1 fruit fly cellular context compared by ENCODE assay signal in genomic region chr3L:20442674-20443313, dm6.
A peak's percentile ranks its signal among the peaks of the same experiment; 100 is the strongest.
TF ChIP-seq lines count a peak whose summit lies in the region.

No protein-coding gene starts in this region.

TF ChIP-seq in whole organism, embryonic, 481 proteins besides CTCF, POLR2A, EP300 and RAD21 (continued from another document):
- TF ChIP-seq seq (GFP tag; IDR thresholded peaks at IDR 0.05; lab: Robert Waterston, UW) (peak; percentile 64; the same call in 1 of the 2 replicates), CG15514 (GFP tag; optimal IDR thresholded peaks at IDR 0.05; lab: Kevin White, UChicago) (no peak), Dek (tag; optimal IDR thresholded peaks at IDR 0.05; lab: Kevin White, UChicago) (no peak), CG5245 (GFP tag; optimal IDR thresholded peaks at IDR 0.05; lab: Kevin White, UChicago) (no peak), C15 (GFP tag; IDR thresholded peaks at IDR 0.05; lab: Robert Waterston, UW) (no peak), CG9609 (GFP tag; optimal IDR thresholded peaks at IDR 0.05; lab: Kevin White, UChicago) (no peak), Vsx1 (GFP tag; optimal IDR thresholded peaks at IDR 0.05; lab: Kevin White, UChicago) (no peak), z (GFP tag; IDR thresholded peaks at IDR 0.05; lab: Robert Waterston, UW) (no peak), gt (GFP tag; IDR thresholded peaks at IDR 0.05; lab: Robert Waterston, UW) (no peak), ATbp (GFP tag; optimal IDR thresholded peaks at IDR 0.05; lab: Kevin White, UChicago) (no peak), Deaf1 (tag; optimal IDR thresholded peaks at IDR 0.05; lab: Kevin White, UChicago) (peak; percentile 42), nerfin-1 (tag; optimal IDR thresholded peaks at IDR 0.05; lab: Kevin White, UChicago) (peak; percentile 1), onecut (GFP tag; IDR thresholded peaks at IDR 0.05; lab: Robert Waterston, UW) (no peak), CG17829 (tag; optimal IDR thresholded peaks at IDR 0.05; lab: Kevin White, UChicago) (no peak), CG32532 (GFP tag; IDR thresholded peaks at IDR 0.05; lab: Robert Waterston, UW) (no peak), al (GFP tag; IDR thresholded peaks at IDR 0.05; lab: Robert Waterston, UW) (no peak), CG31388 (GFP tag; optimal IDR thresholded peaks at IDR 0.05; lab: Kevin White, UChicago) (no peak), CG13624 (GFP tag; optimal IDR thresholded peaks at IDR 0.05; lab: Kevin White, UChicago) (no peak), ewg (GFP tag; optimal IDR thresholded peaks at IDR 0.05; lab: Kevin White, UChicago) (peak; percentile 86), Blimp-1 (GFP tag; optimal IDR thresholded peaks at IDR 0.05; lab: Kevin White, UChicago) (no peak), CG2889 (GFP tag; IDR thresholded peaks at IDR 0.05; lab: Robert Waterston, UW) (no peak), mirr (GFP tag; optimal IDR thresholded peaks at IDR 0.05; lab: Kevin White, UChicago) (no peak), wdn (GFP tag; IDR thresholded peaks at IDR 0.05; lab: Robert Waterston, UW) (no peak), Doc3 (GFP tag; IDR thresholded peaks at IDR 0.05; lab: Robert Waterston, UW; ENCODE audit: partially characterized antibody) (no peak), Tbp (GFP tag; optimal IDR thresholded peaks at IDR 0.05; lab: Kevin White, UChicago) (no peak), CG6854 (GFP tag; optimal IDR thresholded peaks at IDR 0.05; lab: Kevin White, UChicago) (peak; percentile 15), CoRest (tag; optimal IDR thresholded peaks at IDR 0.05; lab: Kevin White, UChicago) (no peak), Hr39 (optimal IDR thresholded peaks at IDR 0.05; lab: Kevin White, UChicago) (no peak), ind (GFP tag; optimal IDR thresholded peaks at IDR 0.05; lab: Kevin White, UChicago) (no peak), pan (optimal IDR thresholded peaks at IDR 0.05; lab: Kevin White, UChicago) (no peak), pan (GFP tag; optimal IDR thresholded peaks at IDR 0.05 in 1 of 2, IDR thresholded peaks at IDR 0.05 in 1 of 2) (no peak), nerfin-2 (GFP tag; IDR thresholded peaks at IDR 0.05; lab: Robert Waterston, UW; ENCODE audit: partially characterized antibody) (peak; percentile 52; the same call in 1 of the 2 replicates), CG10959 (GFP tag; IDR thresholded peaks at IDR 0.05; lab: Robert Waterston, UW) (no peak), sim (GFP tag; IDR thresholded peaks at IDR 0.05; lab: Robert Waterston, UW) (no peak), croc (GFP tag; conservative IDR thresholded peaks at IDR 0.05; lab: Robert Waterston, UW) (no peak), nom (GFP tag; optimal IDR thresholded peaks at IDR 0.05; lab: Kevin White, UChicago) (peak; percentile 16), cad (GFP tag; optimal IDR thresholded peaks at IDR 0.05; lab: Kevin White, UChicago) (peak; percentile 76), CG18619 (GFP tag; optimal IDR thresholded peaks at IDR 0.05; lab: Kevin White, UChicago) (no peak), fd3F (GFP tag; optimal IDR thresholded peaks at IDR 0.05; lab: Kevin White, UChicago) (no peak), Six4 (GFP tag; optimal IDR thresholded peaks at IDR 0.05; lab: Kevin White, UChicago) (no peak), CG4282 (GFP tag; optimal IDR thresholded peaks at IDR 0.05; lab: Kevin White, UChicago) (no peak), sens-2 (GFP tag; IDR thresholded peaks at IDR 0.05; lab: Robert Waterston, UW) (no peak), CG2199 (GFP tag; IDR thresholded peaks at IDR 0.05; lab: Robert Waterston, UW) (no peak; the same call in 2 of the 3 replicates), CG31441 (GFP tag; IDR thresholded peaks at IDR 0.05; lab: Robert Waterston, UW) (no peak), tna (GFP tag; IDR thresholded peaks at IDR 0.05; lab: Robert Waterston, UW; ENCODE audit: partially characterized antibody) (peak; percentile 38; the same call in 1 of the 2 replicates), Ada2b (GFP tag; IDR thresholded peaks at IDR 0.05; lab: Robert Waterston, UW) (no peak), CG42726 (GFP tag; IDR thresholded peaks at IDR 0.05; lab: Robert Waterston, UW; ENCODE audit: partially characterized antibody) (no peak), CG8924 (tag; optimal IDR thresholded peaks at IDR 0.05; lab: Kevin White, UChicago) (no peak), CG4730 (GFP tag; IDR thresholded peaks at IDR 0.05; lab: Robert Waterston, UW) (no peak), CG17912 (GFP tag; optimal IDR thresholded peaks at IDR 0.05; lab: Kevin White, UChicago) (no peak), gfzf (GFP tag; optimal IDR thresholded peaks at IDR 0.05; lab: Kevin White, UChicago) (no peak), Adf1 (GFP tag; IDR thresholded peaks at IDR 0.05; lab: Robert Waterston, UW) (no peak), CG6654 (GFP tag; optimal IDR thresholded peaks at IDR 0.05; lab: Kevin White, UChicago) (peak; percentile 99), sima (GFP tag; optimal IDR thresholded peaks at IDR 0.05; lab: Kevin White, UChicago) (no peak), CG1233 (GFP tag; optimal IDR thresholded peaks at IDR 0.05; lab: Kevin White, UChicago) (no peak), scrt (GFP tag; optimal IDR thresholded peaks at IDR 0.05; lab: Kevin White, UChicago) (peak; percentile 47), Opbp (GFP tag; IDR thresholded peaks at IDR 0.05; lab: Robert Waterston, UW; ENCODE audit: partially characterized antibody) (no peak), CG1832 (GFP tag; optimal IDR thresholded peaks at IDR 0.05; lab: Kevin White, UChicago) (peak; percentile 62), ssp (GFP tag; IDR thresholded peaks at IDR 0.05; lab: Robert Waterston, UW) (no peak), gem (tag; optimal IDR thresholded peaks at IDR 0.05; lab: Kevin White, UChicago) (no peak), trem (tag; optimal IDR thresholded peaks at IDR 0.05; lab: Kevin White, UChicago) (no peak), pum (GFP tag; optimal IDR thresholded peaks at IDR 0.05; lab: Kevin White, UChicago) (no peak), Xrp1 (GFP tag; IDR thresholded peaks at IDR 0.05; lab: Robert Waterston, UW) (no peak), tgo (GFP tag; IDR thresholded peaks at IDR 0.05; lab: Robert Waterston, UW) (no peak), Trl (optimal IDR thresholded peaks at IDR 0.05; lab: Kevin White, UChicago) (peak; percentile 72 to 78), Trl (GFP tag; optimal IDR thresholded peaks at IDR 0.05; lab: Kevin White, UChicago) (no peak), dpn (GFP tag; optimal IDR thresholded peaks at IDR 0.05; lab: Kevin White, UChicago) (no peak), HLH3B (GFP tag; IDR thresholded peaks at IDR 0.05; lab: Robert Waterston, UW) (no peak), Dip3 (GFP tag; optimal IDR thresholded peaks at IDR 0.05; lab: Kevin White, UChicago) (no peak), Eip74EF (GFP tag; optimal IDR thresholded peaks at IDR 0.05; lab: Kevin White, UChicago) (no peak), sd (tag; optimal IDR thresholded peaks at IDR 0.05; lab: Kevin White, UChicago) (peak; percentile 12), Nf-YB (GFP tag; optimal IDR thresholded peaks at IDR 0.05; lab: Kevin White, UChicago) (no peak), CG13287 (GFP tag; IDR thresholded peaks at IDR 0.05; lab: Robert Waterston, UW; ENCODE audit: partially characterized antibody) (peak; percentile 7; the same call in 1 of the 2 replicates), gsb (GFP tag; IDR thresholded peaks at IDR 0.05; lab: Robert Waterston, UW) (no peak)
